Worm (Caenorhabditis elegans): ENCODE results near the gene srg-58.

ce11 chrV:2771560-2771959 lies 12.2 kb upstream of the srg-58 start, which contains the start of gene srh-56:
- TF ChIP-seq mab-5 (tag; optimal IDR thresholded peaks at IDR 0.05) (no peak), mdl-1 (tag; optimal IDR thresholded peaks at IDR 0.05) (no peak)
